Fruit fly (Drosophila melanogaster): Measurements from ENCODE around the gene glec.

glec gene

dm6 chr3R:21887588-21888007 lies 31.5 kb upstream of the glec start:
- TF ChIP-seq Sin3A (optimal IDR thresholded peaks at IDR 0.05) (no peak), ttk (optimal IDR thresholded peaks at IDR 0.05) (no peak), h (optimal IDR thresholded peaks at IDR 0.05) (no peak), psq (optimal IDR thresholded peaks at IDR 0.05) (no peak), Myc (optimal IDR thresholded peaks at IDR 0.05) (no peak), insv (optimal IDR thresholded peaks at IDR 0.05) (no peak)

dm6 chr3R:21886861-21887587 lies 31.0 kb upstream of the glec start, which contains the start of the genes CG6678 and dnd:
Gene CG6678 (plus strand): TSS chr3R:21887029.
Gene dnd (minus strand): TSS chr3R:21887355.
- no peak for TF ChIP-seq h (optimal IDR thresholded peaks at IDR 0.05)
- no peak for TF ChIP-seq psq (optimal IDR thresholded peaks at IDR 0.05)
- TF ChIP-seq ttk (optimal IDR thresholded peaks at IDR 0.05) = no peak
- no peak for TF ChIP-seq Sin3A (optimal IDR thresholded peaks at IDR 0.05)

dm6 chr3R:21885450-21885849 lies 29.4 kb upstream of the glec start, which contains the start of gene CG17819:
Gene CG17819 (minus strand): TSS chr3R:21885550.
- TF ChIP-seq insv (optimal IDR thresholded peaks at IDR 0.05) (no peak), psq (optimal IDR thresholded peaks at IDR 0.05) (no peak), h (optimal IDR thresholded peaks at IDR 0.05) (no peak), ttk (optimal IDR thresholded peaks at IDR 0.05) (no peak), Myc (optimal IDR thresholded peaks at IDR 0.05) (no peak), Sin3A (optimal IDR thresholded peaks at IDR 0.05) (no peak)

dm6 chr3R:21884354-21884753 lies 28.3 kb upstream of the glec start, which contains the start of gene fit:
Gene fit (minus strand): TSS chr3R:21884454.
- no peak for TF ChIP-seq ttk (optimal IDR thresholded peaks at IDR 0.05)
- no peak for TF ChIP-seq h (optimal IDR thresholded peaks at IDR 0.05)
- TF ChIP-seq psq (optimal IDR thresholded peaks at IDR 0.05) = no peak
- TF ChIP-seq insv (optimal IDR thresholded peaks at IDR 0.05) = no peak
- TF ChIP-seq Myc (optimal IDR thresholded peaks at IDR 0.05) = no peak
- TF ChIP-seq Sin3A (optimal IDR thresholded peaks at IDR 0.05) = no peak

dm6 chr3R:21880510-21880909 lies 24.4 kb upstream of the glec start, which contains the start of gene CG31465:
Gene CG31465 (plus strand): TSS chr3R:21880810.
- no peak for TF ChIP-seq h (optimal IDR thresholded peaks at IDR 0.05)
- no peak for TF ChIP-seq Myc (optimal IDR thresholded peaks at IDR 0.05)
- no peak for TF ChIP-seq insv (optimal IDR thresholded peaks at IDR 0.05)
- TF ChIP-seq psq (optimal IDR thresholded peaks at IDR 0.05) = no peak
- TF ChIP-seq Sin3A (optimal IDR thresholded peaks at IDR 0.05) = no peak
- TF ChIP-seq ttk (optimal IDR thresholded peaks at IDR 0.05) = no peak

dm6 chr3R:21878473-21878872 lies 22.4 kb upstream of the glec start, which contains the start of gene CG34148:
Gene CG34148 (minus strand): TSS chr3R:21878686.
- TF ChIP-seq Myc (optimal IDR thresholded peaks at IDR 0.05) = no peak
- TF ChIP-seq insv (optimal IDR thresholded peaks at IDR 0.05) = no peak
- no peak for TF ChIP-seq psq (optimal IDR thresholded peaks at IDR 0.05)
- no peak for TF ChIP-seq ttk (optimal IDR thresholded peaks at IDR 0.05)
- TF ChIP-seq Sin3A (optimal IDR thresholded peaks at IDR 0.05) = no peak
- no peak for TF ChIP-seq h (optimal IDR thresholded peaks at IDR 0.05)

- no peak for TF ChIP-seq ttk (optimal IDR thresholded peaks at IDR 0.05)
- no peak for TF ChIP-seq h (optimal IDR thresholded peaks at IDR 0.05)
- TF ChIP-seq Sin3A (optimal IDR thresholded peaks at IDR 0.05) = no peak
- no peak for TF ChIP-seq psq (optimal IDR thresholded peaks at IDR 0.05)
- TF ChIP-seq Myc (optimal IDR thresholded peaks at IDR 0.05) = no peak
- no peak for TF ChIP-seq insv (optimal IDR thresholded peaks at IDR 0.05)
Observed at dm6 chr3R:21877636-21878035, 21.6 kb upstream of the glec start, which contains the start of gene P5CDh2. Gene P5CDh2 (plus strand): TSS chr3R:21877936.

DNA sequence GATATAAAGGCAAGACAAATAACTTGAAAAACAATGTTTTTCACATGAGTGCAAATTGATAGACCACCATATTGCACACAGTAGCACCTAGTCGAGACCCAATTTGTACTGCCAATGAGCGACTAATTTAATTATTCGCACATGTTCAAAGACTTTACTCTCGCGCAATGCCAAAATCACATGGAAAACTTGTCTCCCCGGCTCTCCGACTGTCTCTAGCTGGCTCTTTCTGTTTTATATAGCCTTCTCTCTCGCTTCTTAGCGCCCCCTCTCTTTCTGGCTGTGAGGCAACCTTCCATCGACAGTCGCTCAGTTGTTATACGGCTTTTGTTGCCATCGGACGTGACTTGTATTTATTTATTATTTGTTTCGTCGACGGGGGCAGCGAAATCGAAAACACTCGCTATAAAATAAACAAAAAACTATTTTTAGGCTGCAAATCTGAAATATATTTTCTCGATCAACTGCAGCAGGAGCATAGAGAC lies 19.0 kb upstream of the glec start, which contains the start of gene CG6656:
Gene CG6656 (plus strand): TSS at position 312 of the 485 bp plus-strand sequence.
- TF ChIP-seq psq (optimal IDR thresholded peaks at IDR 0.05) (no peak), insv (optimal IDR thresholded peaks at IDR 0.05) (no peak), Myc (optimal IDR thresholded peaks at IDR 0.05) (no peak), ttk (optimal IDR thresholded peaks at IDR 0.05) (no peak), h (optimal IDR thresholded peaks at IDR 0.05) (no peak), Sin3A (optimal IDR thresholded peaks at IDR 0.05) (no peak)

DNA sequence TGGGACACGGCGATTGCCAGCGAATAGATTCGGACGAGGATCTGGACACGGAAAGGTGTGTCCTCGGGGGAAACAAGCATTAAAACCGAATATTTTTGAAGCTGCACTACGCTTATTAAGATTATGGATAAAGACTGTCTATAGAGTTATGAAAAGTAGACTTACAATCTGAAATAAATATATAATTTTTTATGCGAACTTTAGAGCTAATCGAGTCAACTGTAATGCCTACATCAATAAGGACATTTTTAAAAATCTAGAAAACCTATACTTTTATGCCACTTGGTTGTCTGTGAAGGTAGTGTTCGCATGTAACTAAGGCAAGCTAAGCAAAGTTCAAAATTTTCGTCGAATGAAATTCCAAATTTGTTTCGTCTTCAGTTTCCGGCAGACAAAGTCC lies 17.4 kb upstream of the glec start, which contains the start of gene CG31178:
Gene CG31178 (plus strand): TSS at position 301 of the 400 bp plus-strand sequence.
- TF ChIP-seq insv (optimal IDR thresholded peaks at IDR 0.05) (no peak), psq (optimal IDR thresholded peaks at IDR 0.05) (no peak), ttk (optimal IDR thresholded peaks at IDR 0.05) (no peak), Sin3A (optimal IDR thresholded peaks at IDR 0.05) (no peak), Myc (optimal IDR thresholded peaks at IDR 0.05) (no peak), h (optimal IDR thresholded peaks at IDR 0.05) (no peak)

dm6 chr3R:21871348-21871940 lies 15.4 kb upstream of the glec start:
- no peak for TF ChIP-seq psq (optimal IDR thresholded peaks at IDR 0.05)

dm6 chr3R:21870158-21870971 lies 14.3 kb upstream of the glec start, which contains the start of gene CG31431:
Gene CG31431 (plus strand): TSS chr3R:21870681.
- no peak for TF ChIP-seq ttk (optimal IDR thresholded peaks at IDR 0.05)
- TF ChIP-seq h (optimal IDR thresholded peaks at IDR 0.05) = no peak
- no peak for TF ChIP-seq Sin3A (optimal IDR thresholded peaks at IDR 0.05)
- TF ChIP-seq insv (optimal IDR thresholded peaks at IDR 0.05) = no peak
- no peak for TF ChIP-seq psq (optimal IDR thresholded peaks at IDR 0.05)
- TF ChIP-seq Myc (optimal IDR thresholded peaks at IDR 0.05) = no peak
